Worm (Caenorhabditis elegans) whole organism, L4 larva: ENCODE data around the gene T26C5.4.

Experiments used
- ama-1 ChIP-seq: fragments of 150-350 bp; optimal IDR thresholded peaks from 2 replicates; lab custom pipeline; 2014; ENCODE audit warnings: inconsistent platforms, mixed read lengths
- daf-16 ChIP-seq, 3 experiments: sonication (generic microtip); optimal IDR thresholded peaks; 2 replicates each; lab custom pipeline; 2016 to 2017; ENCODE audit warnings: missing genetic modification characterization in 3 of 3, missing genetic modification reagents in 3 of 3, mild to moderate bottlenecking in 2 of 3, missing compliant biosample characterization in 2 of 3, missing biosample characterization in 1 of 3, moderate library complexity in 1 of 3
- dpl-1 ChIP-seq: fragments of 150-350 bp; optimal IDR thresholded peaks from 2 replicates; lab custom pipeline; 2014; ENCODE audit warnings: missing biosample characterization, missing genetic modification reagents, missing genetic modification characterization
- fkh-10 ChIP-seq: fragments of 150-350 bp; optimal IDR thresholded peaks from 2 replicates; lab custom pipeline; 2014; ENCODE audit warnings: missing biosample characterization, missing genetic modification reagents, missing genetic modification characterization
- lin-39 ChIP-seq: fragments of 150-350 bp; optimal IDR thresholded peaks from 2 replicates; lab custom pipeline; 2014; ENCODE audit warnings: missing biosample characterization, missing genetic modification reagents, missing genetic modification characterization
- nhr-237 ChIP-seq: sonication (generic microtip); optimal IDR thresholded peaks from 2 replicates; lab custom pipeline; 2017; ENCODE audit warnings: missing biosample characterization, missing genetic modification characterization
- unc-39 ChIP-seq: sonication (generic microtip); optimal IDR thresholded peaks from 2 replicates; lab custom pipeline; 2017; ENCODE audit warnings: missing biosample characterization, missing genetic modification characterization
- unc-62 ChIP-seq, 3 experiments: fragments of 150-350 bp in 1 of 3; sonication (generic microtip); optimal IDR thresholded peaks in 2 of 3; peaks in 1 of 3; 1 replicate in 1 of 3; 2 replicates in 2 of 3; lab custom pipeline; 2014 to 2017; ENCODE audit warnings: missing biosample characterization in 3 of 3, missing genetic modification characterization in 3 of 3, missing genetic modification reagents in 3 of 3, missing genotype in 1 of 3

DNA sequence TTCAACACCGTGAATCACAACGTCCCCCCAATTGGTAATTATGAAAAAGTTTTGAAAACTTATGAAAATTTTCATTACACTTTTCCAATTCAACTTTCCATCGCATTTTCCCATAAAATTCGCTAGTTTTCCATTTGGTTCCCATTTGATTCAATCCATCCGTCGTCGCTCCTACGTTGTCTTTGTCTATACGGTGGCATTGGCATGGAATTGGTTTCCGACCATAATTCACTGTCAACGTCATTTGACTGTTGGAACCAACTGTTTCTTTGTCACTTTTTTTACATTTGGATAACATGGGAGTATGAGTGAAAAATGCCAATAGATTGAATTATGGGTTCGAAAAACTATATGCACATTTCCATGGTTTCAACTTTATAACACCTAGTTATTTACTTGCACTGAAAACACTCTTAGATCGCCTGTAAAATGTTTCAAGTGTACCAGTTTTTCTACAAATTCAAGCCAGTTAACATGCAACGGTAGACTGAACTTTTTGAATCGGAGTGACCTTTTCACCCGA, 7.8 kb upstream of the T26C5.4 start:
- TF ChIP-seq unc-62 (GFP tag; optimal IDR thresholded peaks at IDR 0.05 in 1 of 2; lab: Kevin White, UChicago) (no peak), unc-62 (tag; optimal IDR thresholded peaks at IDR 0.05; lab: Kevin White, UChicago) (no peak), ama-1 (lab: Kevin White, UChicago) (no peak), daf-16 (GFP tag; optimal IDR thresholded peaks at IDR 0.05; lab: Kevin White, UChicago) (no peak), daf-16 (tag; optimal IDR thresholded peaks at IDR 0.05; lab: Kevin White, UChicago) (no peak), fkh-10 (GFP tag; lab: Kevin White, UChicago) (no peak), dpl-1 (GFP tag; lab: Kevin White, UChicago) (no peak), lin-39 (tag; lab: Kevin White, UChicago) (no peak), nhr-237 (tag; lab: Kevin White, UChicago) (no peak), unc-39 (tag; lab: Kevin White, UChicago) (no peak)
